Worm (Caenorhabditis elegans) whole organism, L4/young adult: ENCODE data around the gene C47D12.5.

Experiments used
- W03F9.2 ChIP-seq: fragments of 150-350 bp; optimal IDR thresholded peaks from 2 replicates; lab custom pipeline; 2014; ENCODE audit warnings: missing biosample characterization, missing genetic modification characterization
- him-1 ChIP-seq: sonication (generic microtip); optimal IDR thresholded peaks from 2 replicates; lab custom pipeline; 2016; ENCODE audit warnings: missing genotype, missing genetic modification reagents, missing genetic modification characterization, missing compliant biosample characterization

- TF ChIP-seq him-1 (no peak), W03F9.2 (tag; lab: Kevin White, UChicago) (no peak)
These were observed 5.8 kb upstream of the C47D12.5 start for ce11 chrII:11690868-11691267.
